Worm (Caenorhabditis elegans) whole organism, L3 larva: ENCODE measurements around the gene ptp-4A2.

Experiments
- ZK546.5 ChIP-seq: sonication (generic microtip); optimal IDR thresholded peaks from 2 replicates; lab custom pipeline; 2017; ENCODE audit warnings: missing biosample characterization, missing genetic modification characterization
- aly-2 ChIP-seq: fragments of 150-350 bp; optimal IDR thresholded peaks from 2 replicates; lab custom pipeline; 2014; ENCODE audit warnings: missing biosample characterization, missing genetic modification characterization
- ama-1 ChIP-seq: fragments of 150-350 bp; optimal IDR thresholded peaks from 2 replicates; lab custom pipeline; 2018
- ceh-16 ChIP-seq: sonication (generic microtip); optimal IDR thresholded peaks from 2 replicates; lab custom pipeline; 2017; ENCODE audit warnings: missing biosample characterization, missing genetic modification characterization
- ceh-82 ChIP-seq: fragments of 150-350 bp; optimal IDR thresholded peaks from 2 replicates; lab custom pipeline; 2014; ENCODE audit warnings: missing biosample characterization, missing genetic modification characterization
- ceh-9 ChIP-seq: sonication (generic microtip); optimal IDR thresholded peaks from 2 replicates; lab custom pipeline; 2018; ENCODE audit warnings: missing biosample characterization, missing genetic modification characterization
- daf-12 ChIP-seq: fragments of 150-350 bp; optimal IDR thresholded peaks from 2 replicates; lab custom pipeline; 2014; ENCODE audit warnings: missing biosample characterization, missing genetic modification reagents, missing genetic modification characterization
- nhr-11 ChIP-seq: fragments of 150-350 bp; optimal IDR thresholded peaks from 2 replicates; lab custom pipeline; 2014; ENCODE audit warnings: missing biosample characterization, missing genetic modification characterization
- nhr-237 ChIP-seq: fragments of 150-350 bp; optimal IDR thresholded peaks from 2 replicates; lab custom pipeline; 2014; ENCODE audit warnings: missing biosample characterization, missing genetic modification characterization
- nhr-77 ChIP-seq: fragments of 150-350 bp; optimal IDR thresholded peaks from 2 replicates; lab custom pipeline; 2014; ENCODE audit warnings: missing biosample characterization, missing genetic modification characterization
- pha-4 ChIP-seq: fragments of 150-350 bp; optimal IDR thresholded peaks from 2 replicates; lab custom pipeline; 2014; ENCODE audit warnings: missing biosample characterization, missing genetic modification reagents, missing genetic modification characterization
- snpc-4 ChIP-seq: fragments of 150-350 bp; optimal IDR thresholded peaks from 2 replicates; lab custom pipeline; 2014; ENCODE audit warnings: missing biosample characterization, missing genetic modification characterization
- unc-62 ChIP-seq: fragments of 150-350 bp; sonication (generic microtip); optimal IDR thresholded peaks from 4 replicates; lab custom pipeline; 2014; ENCODE audit warnings: missing biosample characterization, missing genetic modification reagents, missing genetic modification characterization

DNA sequence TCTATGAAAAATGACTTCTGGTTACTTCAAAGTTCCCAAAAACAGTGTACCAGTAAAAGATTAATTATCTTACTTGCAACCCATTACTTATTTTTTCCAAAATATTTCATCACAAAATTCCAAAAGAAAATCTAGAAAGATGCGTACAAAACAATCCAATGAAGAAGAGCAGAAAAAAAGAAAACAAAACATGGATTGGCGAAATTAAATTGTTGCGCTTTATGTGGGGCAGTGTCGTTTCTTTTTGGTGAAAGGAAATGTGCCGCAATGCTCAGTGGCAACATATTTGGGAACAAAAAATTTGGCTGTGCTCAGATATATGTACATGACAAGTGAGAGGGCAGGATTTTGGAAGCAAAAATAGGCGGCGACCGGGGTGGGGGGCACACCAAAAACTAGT, 45.5 kb upstream of the ptp-4A2 start:
- TF ChIP-seq unc-62 (GFP tag; lab: Kevin White, UChicago) (no peak), pha-4 (no peak), snpc-4 (tag; lab: Kevin White, UChicago) (no peak), nhr-11 (tag; lab: Kevin White, UChicago) (no peak), ama-1 (lab: Kevin White, UChicago) (no peak), ceh-9 (tag; lab: Kevin White, UChicago) (no peak), ZK546.5 (no peak), daf-12 (tag; lab: Kevin White, UChicago) (no peak), nhr-77 (tag; lab: Kevin White, UChicago) (no peak), ceh-82 (tag; lab: Kevin White, UChicago) (no peak), ceh-16 (tag; lab: Kevin White, UChicago) (no peak), aly-2 (no peak), nhr-237 (tag; lab: Kevin White, UChicago) (no peak)
